Fruit fly (Drosophila melanogaster) whole organism, embryonic: ENCODE data around the gene unk.

Source experiments
- Adf1 ChIP-seq: fragments of 200-800 bp; sonication (Bioruptor generic); IDR thresholded peaks from 2 replicates; pipeline ENCODE4 v1.3.6; 2022; ENCODE audit warnings: missing biosample characterization, missing genetic modification characterization
- Antp ChIP-seq: fragments of 200-800 bp; sonication (Bioruptor generic); optimal IDR thresholded peaks from 3 replicates; lab custom pipeline; 2016; ENCODE audit warnings: missing biosample characterization, missing genetic modification characterization
- Atf6 ChIP-seq: fragments of 200-800 bp; sonication (Bioruptor generic); IDR thresholded peaks from 2 replicates; pipeline ENCODE4 v1.3.6; 2022; ENCODE audit warnings: missing biosample characterization, missing genetic modification characterization
- Bgb ChIP-seq: fragments of 200-800 bp; sonication (Bioruptor generic); IDR thresholded peaks from 2 replicates; pipeline ENCODE4 v1.3.6; 2022; ENCODE audit warnings: missing biosample characterization, missing genetic modification characterization; ENCODE audit not compliant: partially characterized antibody
- CG10147 ChIP-seq: fragments of 200-800 bp; sonication (Bioruptor generic); optimal IDR thresholded peaks from 2 replicates; lab custom pipeline; 2019; ENCODE audit warnings: missing biosample characterization, mild to moderate bottlenecking, missing genetic modification characterization, moderate library complexity
- CG11456 ChIP-seq: fragments of 200-800 bp; sonication (Bioruptor generic); IDR thresholded peaks from 3 replicates; pipeline ENCODE4 v1.3.6; 2022; ENCODE audit warnings: missing biosample characterization, missing genetic modification characterization
- CG11695 ChIP-seq: fragments of 200-800 bp; sonication (Bioruptor generic); IDR thresholded peaks from 3 replicates; pipeline ENCODE4 v1.3.6; 2022; ENCODE audit warnings: missing biosample characterization, missing genetic modification characterization
- CG13287 ChIP-seq: fragments of 200-800 bp; sonication (Bioruptor generic); IDR thresholded peaks from 2 replicates; pipeline ENCODE4 v1.3.6; 2022; ENCODE audit warnings: missing biosample characterization, missing genetic modification characterization; ENCODE audit not compliant: partially characterized antibody
- CG13424 ChIP-seq: fragments of 200-800 bp; sonication (Bioruptor generic); optimal IDR thresholded peaks from 2 replicates; lab custom pipeline; 2019; ENCODE audit warnings: missing biosample characterization, mild to moderate bottlenecking, missing genetic modification characterization, moderate library complexity
- CG14860 ChIP-seq: fragments of 200-800 bp; sonication (Bioruptor generic); IDR thresholded peaks from 3 replicates; pipeline ENCODE4 v1.3.6; 2022; ENCODE audit warnings: missing biosample characterization, missing genetic modification characterization; ENCODE audit not compliant: partially characterized antibody
- CG17186 ChIP-seq: fragments of 200-800 bp; sonication (Bioruptor generic); optimal IDR thresholded peaks from 3 replicates; lab custom pipeline; 2017; ENCODE audit warnings: missing biosample characterization, missing genetic modification reagents, missing genetic modification characterization
- CG17802 ChIP-seq: fragments of 200-800 bp; sonication (Bioruptor generic); optimal IDR thresholded peaks from 2 replicates; lab custom pipeline; 2018; ENCODE audit warnings: missing biosample characterization, mild to moderate bottlenecking, missing genetic modification characterization, moderate library complexity
- CG18011 ChIP-seq: fragments of 200-800 bp; sonication (Bioruptor generic); optimal IDR thresholded peaks from 2 replicates; lab custom pipeline; 2017; ENCODE audit warnings: missing biosample characterization, missing genetic modification characterization, mild to moderate bottlenecking, moderate library complexity, missing genotype
- CG18599 ChIP-seq: fragments of 200-800 bp; sonication (Bioruptor generic); optimal IDR thresholded peaks from 3 replicates; lab custom pipeline; 2017; ENCODE audit warnings: missing biosample characterization, missing genetic modification characterization, mild to moderate bottlenecking, moderate library complexity, missing genetic modification reagents
- CG3847 ChIP-seq: fragments of 200-800 bp; sonication (Bioruptor generic); IDR thresholded peaks from 2 replicates; pipeline ENCODE4 v1.3.6; 2022; ENCODE audit warnings: missing biosample characterization, missing genetic modification characterization
- CG4617 ChIP-seq: fragments of 200-800 bp; sonication (Bioruptor generic); optimal IDR thresholded peaks from 3 replicates; lab custom pipeline; 2016; ENCODE audit warnings: missing biosample characterization, missing genetic modification characterization, borderline replicate concordance
- CG6765 ChIP-seq: fragments of 200-800 bp; sonication (Bioruptor generic); optimal IDR thresholded peaks from 3 replicates; lab custom pipeline; 2017; ENCODE audit warnings: missing biosample characterization, mild to moderate bottlenecking, missing genetic modification characterization
- CG7271 ChIP-seq: fragments of 200-800 bp; sonication (Bioruptor generic); optimal IDR thresholded peaks from 2 replicates; lab custom pipeline; 2018; ENCODE audit warnings: missing biosample characterization, mild to moderate bottlenecking, missing genetic modification characterization, moderate library complexity
- CG7357 ChIP-seq: fragments of 200-800 bp; sonication (Bioruptor generic); IDR thresholded peaks from 3 replicates; pipeline ENCODE4 v1.3.6; 2022; ENCODE audit warnings: missing biosample characterization, missing genetic modification characterization
- CG9215 ChIP-seq: fragments of 200-800 bp; sonication (Bioruptor generic); IDR thresholded peaks from 2 replicates; pipeline ENCODE4 v1.3.6; 2022; ENCODE audit warnings: missing biosample characterization, missing genetic modification characterization
- CG9727 ChIP-seq: fragments of 200-800 bp; sonication (Bioruptor generic); optimal IDR thresholded peaks from 3 replicates; lab custom pipeline; 2017; ENCODE audit warnings: missing biosample characterization, mild to moderate bottlenecking, missing genetic modification characterization
- Hey ChIP-seq: fragments of 200-800 bp; sonication (Bioruptor generic); optimal IDR thresholded peaks from 3 replicates; lab custom pipeline; 2018; ENCODE audit warnings: missing biosample characterization, mild to moderate bottlenecking, missing genetic modification characterization
- Rx ChIP-seq: fragments of 200-800 bp; sonication (Bioruptor generic); IDR thresholded peaks from 2 replicates; pipeline ENCODE4 v1.3.6; 2022; ENCODE audit warnings: missing biosample characterization, missing genetic modification characterization
- ab ChIP-seq: fragments of 200-800 bp; sonication (Bioruptor generic); optimal IDR thresholded peaks from 2 replicates; lab custom pipeline; 2016; ENCODE audit warnings: missing biosample characterization, missing genetic modification characterization
- ap ChIP-seq: fragments of 200-800 bp; sonication (Bioruptor generic); IDR thresholded peaks from 2 replicates; pipeline ENCODE4 v1.3.6; 2022; ENCODE audit warnings: missing biosample characterization, missing genetic modification characterization
- ase ChIP-seq: fragments of 200-800 bp; sonication (Bioruptor generic); IDR thresholded peaks from 3 replicates; pipeline ENCODE4 v1.3.6; 2022; ENCODE audit warnings: missing biosample characterization, missing genetic modification characterization
- ash1 ChIP-seq: fragments of 200-800 bp; sonication (Bioruptor generic); optimal IDR thresholded peaks from 2 replicates; lab custom pipeline; 2018; ENCODE audit warnings: missing biosample characterization, mild to moderate bottlenecking, missing genetic modification characterization
- cato ChIP-seq: fragments of 200-800 bp; sonication (Bioruptor generic); optimal IDR thresholded peaks from 2 replicates; lab custom pipeline; 2016; ENCODE audit warnings: missing biosample characterization, missing genetic modification characterization, borderline replicate concordance
- chinmo ChIP-seq: fragments of 200-800 bp; sonication (Bioruptor generic); IDR thresholded peaks from 4 replicates; pipeline ENCODE4 v1.3.6; 2022; ENCODE audit warnings: missing biosample characterization, missing genetic modification characterization; ENCODE audit not compliant: partially characterized antibody
- danr ChIP-seq: fragments of 200-800 bp; sonication (Bioruptor generic); IDR thresholded peaks from 2 replicates; pipeline ENCODE4 v1.3.6; 2022; ENCODE audit warnings: missing biosample characterization, missing genetic modification characterization
- en ChIP-seq: fragments of 200-800 bp; sonication (Bioruptor generic); optimal IDR thresholded peaks from 2 replicates; lab custom pipeline; 2016; ENCODE audit warnings: missing biosample characterization, missing genetic modification characterization
- fru ChIP-seq: fragments of >200 bp; optimal IDR thresholded peaks from 2 replicates; lab custom pipeline; 2017
- gcm ChIP-seq: fragments of 200-800 bp; sonication (Bioruptor generic); optimal IDR thresholded peaks from 2 replicates; lab custom pipeline; 2019; ENCODE audit warnings: missing biosample characterization, mild to moderate bottlenecking, missing genetic modification characterization, moderate library complexity
- gro ChIP-seq: fragments of 200-800 bp; sonication (Bioruptor generic); optimal IDR thresholded peaks from 2 replicates; lab custom pipeline; 2016; ENCODE audit warnings: missing biosample characterization, missing genetic modification characterization
- gsb-n ChIP-seq: fragments of 200-800 bp; sonication (Bioruptor generic); optimal IDR thresholded peaks from 3 replicates; lab custom pipeline; 2018; ENCODE audit warnings: missing biosample characterization, mild to moderate bottlenecking, missing genetic modification characterization
- lab ChIP-seq: fragments of 200-800 bp; sonication (Bioruptor generic); optimal IDR thresholded peaks from 3 replicates; lab custom pipeline; 2017; ENCODE audit warnings: missing biosample characterization, missing genetic modification characterization, mild to moderate bottlenecking, moderate library complexity, missing genetic modification reagents
- lbe ChIP-seq: fragments of 200-800 bp; sonication (Bioruptor generic); optimal IDR thresholded peaks from 2 replicates; lab custom pipeline; 2016; ENCODE audit warnings: missing biosample characterization, mild to moderate bottlenecking, missing genetic modification characterization
- lov ChIP-seq, 2 experiments: fragments of 200-800 bp in 1 of 2; fragments of >200 bp in 1 of 2; sonication (Bioruptor generic) in 1 of 2; IDR thresholded peaks in 1 of 2; optimal IDR thresholded peaks in 1 of 2; 2 replicates in 1 of 2; 3 replicates in 1 of 2; pipeline versions ENCODE4 v1.3.6 to Lab custom; 2017 to 2022; ENCODE audit warnings: missing biosample characterization in 1 of 2, missing genetic modification characterization in 1 of 2
- mirr ChIP-seq: fragments of 200-800 bp; sonication (Bioruptor generic); optimal IDR thresholded peaks from 3 replicates; lab custom pipeline; 2018; ENCODE audit warnings: missing biosample characterization, mild to moderate bottlenecking, missing genetic modification characterization
- nmo ChIP-seq: fragments of 200-800 bp; sonication (Bioruptor generic); optimal IDR thresholded peaks from 2 replicates; lab custom pipeline; 2018; ENCODE audit warnings: missing biosample characterization, mild to moderate bottlenecking, missing genetic modification characterization, moderate library complexity
- repo ChIP-seq: fragments of 200-800 bp; sonication (Bioruptor generic); optimal IDR thresholded peaks from 2 replicates; lab custom pipeline; 2016; ENCODE audit warnings: missing biosample characterization, missing genetic modification characterization
- row ChIP-seq: fragments of 200-800 bp; sonication (Bioruptor generic); IDR thresholded peaks from 3 replicates; pipeline ENCODE4 v1.3.6; 2022; ENCODE audit warnings: missing biosample characterization, missing genetic modification characterization
- sd ChIP-seq: fragments of 200-800 bp; sonication (Bioruptor generic); optimal IDR thresholded peaks from 3 replicates; lab custom pipeline; 2018; ENCODE audit warnings: missing biosample characterization, mild to moderate bottlenecking, missing genetic modification characterization, moderate library complexity
- sens ChIP-seq: fragments of 200-800 bp; sonication (Bioruptor generic); peaks from one replicate; lab custom pipeline; 2016; ENCODE audit warnings: missing biosample characterization, missing genetic modification characterization
- shn ChIP-seq: fragments of 200-800 bp; sonication (Bioruptor generic); optimal IDR thresholded peaks from 3 replicates; lab custom pipeline; 2016; ENCODE audit warnings: missing biosample characterization, missing genetic modification characterization
- trh ChIP-seq: fragments of 200-800 bp; sonication (Bioruptor generic); optimal IDR thresholded peaks from 2 replicates; lab custom pipeline; 2016; ENCODE audit warnings: missing biosample characterization, missing genetic modification characterization
- vnd ChIP-seq: fragments of 200-800 bp; sonication (Bioruptor generic); IDR thresholded peaks from 3 replicates; pipeline ENCODE4 v1.3.6; 2022; ENCODE audit warnings: missing biosample characterization, missing genetic modification characterization; ENCODE audit not compliant: partially characterized antibody
- zfh1 ChIP-seq: fragments of 200-800 bp; sonication (Bioruptor generic); IDR thresholded peaks from 3 replicates; pipeline ENCODE4 v1.3.6; 2022; ENCODE audit warnings: missing biosample characterization, missing genetic modification characterization

unk gene

dm6 chr3R:23117683-23118470, 39.8 kb downstream of the unk start, which contains the start of the genes Rassf and CenB1A (continued):
- TF ChIP-seq CG10147 (GFP tag; lab: Kevin White, UChicago): no peak
- peak; percentile 31 for TF ChIP-seq CG6765 (GFP tag; lab: Kevin White, UChicago)
- no peak for TF ChIP-seq Rx (GFP tag; lab: Robert Waterston, UW)
- TF ChIP-seq lab (GFP tag; lab: Kevin White, UChicago): peak; percentile 19
- TF ChIP-seq en (GFP tag; lab: Kevin White, UChicago): no peak
- TF ChIP-seq nmo (GFP tag; lab: Kevin White, UChicago): peak; percentile 51
- TF ChIP-seq mirr (GFP tag; lab: Kevin White, UChicago): no peak
- peak; percentile 13 for TF ChIP-seq CG9727 (GFP tag; lab: Kevin White, UChicago)
- TF ChIP-seq CG11456: no peak
- peak; percentile 49 for TF ChIP-seq CG18599 (GFP tag; lab: Kevin White, UChicago)
- peak; percentile 34; the same call in 1 of the 2 replicates for TF ChIP-seq Adf1 (GFP tag; lab: Robert Waterston, UW)
- no peak for TF ChIP-seq fru
- no peak for TF ChIP-seq CG11695 (GFP tag; lab: Robert Waterston, UW)
- no peak for TF ChIP-seq Atf6 (GFP tag; lab: Robert Waterston, UW)
- 0 out of 2 replicates have a peak, but pooled peaks have one; percentile 15 for TF ChIP-seq ap (GFP tag; lab: Robert Waterston, UW)
- peak; percentile 85 for TF ChIP-seq row
- TF ChIP-seq vnd (GFP tag; lab: Robert Waterston, UW): no peak
- peak; percentile 9 for TF ChIP-seq CG17802 (tag; lab: Kevin White, UChicago)
- peak; percentile 13 for TF ChIP-seq CG13424 (tag; lab: Kevin White, UChicago)
- TF ChIP-seq CG14860 (GFP tag; lab: Robert Waterston, UW): no peak
- TF ChIP-seq gro (GFP tag; lab: Kevin White, UChicago): no peak
- TF ChIP-seq trh (GFP tag; lab: Kevin White, UChicago): no peak
- no peak for TF ChIP-seq sd (tag; lab: Kevin White, UChicago)
- TF ChIP-seq gcm: peak; percentile 25
- TF ChIP-seq CG9215: peak; percentile 57
- TF ChIP-seq ab (GFP tag; lab: Kevin White, UChicago): no peak
- TF ChIP-seq Bgb (GFP tag; lab: Robert Waterston, UW): peak; percentile 40; the same call in 1 of the 2 replicates
- no peak for TF ChIP-seq danr (GFP tag; lab: Robert Waterston, UW)
- TF ChIP-seq gsb-n (tag; lab: Kevin White, UChicago): no peak
- no peak for TF ChIP-seq lbe (GFP tag; lab: Kevin White, UChicago)
- TF ChIP-seq shn (GFP tag; lab: Kevin White, UChicago): peak; percentile 60
- peak; percentile 43 for TF ChIP-seq CG4617 (GFP tag; lab: Kevin White, UChicago)
- peak; percentile 28 for TF ChIP-seq Antp (GFP tag; lab: Kevin White, UChicago)
- no peak for TF ChIP-seq Hey (tag; lab: Kevin White, UChicago)
- peak; percentile 74 for TF ChIP-seq CG13287 (GFP tag; lab: Robert Waterston, UW)
- TF ChIP-seq chinmo (GFP tag; lab: Robert Waterston, UW): 0 out of 4 replicates have a peak, but pooled peaks have one; percentile 49
- TF ChIP-seq repo (GFP tag; lab: Kevin White, UChicago): peak; percentile 15
- no peak for TF ChIP-seq CG18011 (GFP tag; lab: Kevin White, UChicago)
- no peak for TF ChIP-seq lov (optimal IDR thresholded peaks at IDR 0.05; lab: Kevin White, UChicago)
- TF ChIP-seq lov (GFP tag; IDR thresholded peaks at IDR 0.05; lab: Robert Waterston, UW): no peak
- TF ChIP-seq CG17186: peak; percentile 38
- 0 out of 3 replicates have a peak, but pooled peaks have one; percentile 16 for TF ChIP-seq ase (GFP tag; lab: Robert Waterston, UW)
- peak; percentile 77 for TF ChIP-seq CG3847 (GFP tag; lab: Robert Waterston, UW)
- TF ChIP-seq cato (GFP tag; lab: Kevin White, UChicago): peak; percentile 39
- TF ChIP-seq CG7271 (tag; lab: Kevin White, UChicago): peak; percentile 5
- 0 out of 3 replicates have a peak, but pooled peaks have one; percentile 40 for TF ChIP-seq CG7357 (GFP tag; lab: Robert Waterston, UW)
- peak; percentile 59; the same call in 1 of the 3 replicates for TF ChIP-seq zfh1
- TF ChIP-seq ash1: no peak
- TF ChIP-seq sens (GFP tag; lab: Kevin White, UChicago): peak; percentile 94
